Fruit fly (Drosophila melanogaster) Kc167 (cell line): ENCODE data around the gene CG4198.

Experiments
- Myc ChIP-seq: fragments of >200 bp; optimal IDR thresholded peaks from 2 replicates; lab custom pipeline; 2017; ENCODE audit warnings: missing external identifiers
- Sin3A ChIP-seq: fragments of >200 bp; optimal IDR thresholded peaks from 2 replicates; lab custom pipeline; 2018; ENCODE audit warnings: missing external identifiers
- h ChIP-seq: fragments of >200 bp; optimal IDR thresholded peaks from 3 replicates; lab custom pipeline; 2018; ENCODE audit warnings: missing external identifiers
- insv ChIP-seq: fragments of >200 bp; optimal IDR thresholded peaks from 3 replicates; lab custom pipeline; 2018; ENCODE audit warnings: missing external identifiers
- psq ChIP-seq: fragments of >200 bp; optimal IDR thresholded peaks from 2 replicates; lab custom pipeline; 2017; ENCODE audit warnings: missing external identifiers
- ttk ChIP-seq: sonication (Bioruptor generic); optimal IDR thresholded peaks from 2 replicates; lab custom pipeline; 2017; ENCODE audit warnings: missing external identifiers

dm6 chrX:5338435-5338834 is 25.4 kb downstream of the CG4198 start:
- TF ChIP-seq psq (lab: Kevin White, UChicago) (no peak), h (lab: Kevin White, UChicago) (no peak), Sin3A (no peak), Myc (no peak), ttk (lab: Kevin White, UChicago) (no peak), insv (no peak)
